Fruit fly (Drosophila melanogaster) whole organism, adult: Measurements from ENCODE around the gene prc.

Source experiments
- CG11617 ChIP-seq: fragments of 200-800 bp; sonication (Bioruptor generic); optimal IDR thresholded peaks from 2 replicates; lab custom pipeline; 2017; ENCODE audit warnings: mild to moderate bottlenecking, missing biosample characterization, missing genetic modification reagents, missing genetic modification characterization
- CG5204 ChIP-seq: fragments of 200-800 bp; sonication (Bioruptor generic); optimal IDR thresholded peaks from 2 replicates; lab custom pipeline; 2016; ENCODE audit warnings: missing biosample characterization, missing genetic modification characterization
- CG7045 ChIP-seq: fragments of 200-800 bp; sonication (Bioruptor generic); optimal IDR thresholded peaks from 2 replicates; lab custom pipeline; 2017; ENCODE audit warnings: missing biosample characterization, mild to moderate bottlenecking, missing genetic modification characterization
- CG7101 ChIP-seq: fragments of 200-800 bp; sonication (Bioruptor generic); optimal IDR thresholded peaks from 2 replicates; lab custom pipeline; 2018; ENCODE audit warnings: missing biosample characterization, mild to moderate bottlenecking, missing genetic modification characterization, moderate library complexity
- Clk ChIP-seq: fragments of 200-800 bp; sonication (Bioruptor generic); optimal IDR thresholded peaks from 2 replicates; lab custom pipeline; 2017; ENCODE audit warnings: missing biosample characterization, missing genetic modification characterization
- Crg-1 ChIP-seq: fragments of 200-800 bp; sonication (Bioruptor generic); optimal IDR thresholded peaks from 2 replicates; lab custom pipeline; 2016; ENCODE audit warnings: missing biosample characterization, missing genetic modification characterization
- Hr96 ChIP-seq: fragments of 200-800 bp; sonication (Bioruptor generic); optimal IDR thresholded peaks from 2 replicates; lab custom pipeline; 2016; ENCODE audit warnings: missing biosample characterization, missing genetic modification characterization
- bab1 ChIP-seq: fragments of 200-800 bp; sonication (Bioruptor generic); optimal IDR thresholded peaks from 3 replicates; lab custom pipeline; 2019; ENCODE audit warnings: missing biosample characterization, mild to moderate bottlenecking, missing genetic modification characterization, moderate library complexity
- cic ChIP-seq: fragments of 200-800 bp; sonication (Bioruptor generic); optimal IDR thresholded peaks from 2 replicates; lab custom pipeline; 2017; ENCODE audit warnings: missing biosample characterization, mild to moderate bottlenecking, missing genetic modification characterization, moderate library complexity
- cnc ChIP-seq, 2 experiments: fragments of >200 bp; optimal IDR thresholded peaks; 2 replicates each; lab custom pipeline; 2017
- kay ChIP-seq: fragments of 200-800 bp; sonication (Bioruptor generic); peaks from one replicate; lab custom pipeline; 2016; ENCODE audit warnings: missing biosample characterization, missing genetic modification characterization, borderline replicate concordance
- pad ChIP-seq: fragments of 200-800 bp; sonication (Bioruptor generic); optimal IDR thresholded peaks from 3 replicates; lab custom pipeline; 2017; ENCODE audit warnings: missing biosample characterization, missing genetic modification characterization, mild to moderate bottlenecking, moderate library complexity, missing genetic modification reagents
- tj ChIP-seq: fragments of 200-800 bp; sonication (Bioruptor generic); optimal IDR thresholded peaks from 3 replicates; lab custom pipeline; 2017; ENCODE audit warnings: missing biosample characterization, mild to moderate bottlenecking, missing genetic modification characterization, moderate library complexity
- toe ChIP-seq: fragments of 200-800 bp; sonication (Bioruptor generic); optimal IDR thresholded peaks from 2 replicates; lab custom pipeline; 2016; ENCODE audit warnings: missing biosample characterization, missing genetic modification characterization

DNA sequence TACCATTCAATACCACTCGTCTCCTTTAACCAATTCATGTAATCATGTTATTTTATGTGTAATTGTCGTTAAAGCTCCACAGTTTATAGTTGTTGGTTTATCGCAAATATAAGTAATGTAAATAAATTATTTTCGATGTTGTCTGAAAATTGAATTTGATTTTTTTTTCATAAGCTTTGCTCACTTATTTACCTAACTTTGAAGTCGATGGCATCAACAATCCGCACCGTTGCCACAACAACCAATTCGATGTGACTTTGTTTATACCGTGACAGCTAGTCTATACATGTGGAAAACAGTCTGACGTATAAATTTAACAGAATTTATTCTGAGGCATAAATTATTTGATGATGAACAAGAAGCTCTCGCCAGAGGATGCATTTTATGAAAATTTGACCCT, 24.5 kb upstream of the prc start, which contains the start of gene CG6931:
- TF ChIP-seq Crg-1 (GFP tag; lab: Kevin White, UChicago), result no peak
- TF ChIP-seq cnc (optimal IDR thresholded peaks at IDR 0.05; lab: Kevin White, UChicago), result no peak
- TF ChIP-seq CG7101 (tag; lab: Kevin White, UChicago), result no peak
- no peak for TF ChIP-seq pad (GFP tag; lab: Kevin White, UChicago)
- no peak for TF ChIP-seq Clk
- TF ChIP-seq kay (GFP tag; lab: Kevin White, UChicago), result no peak
- no peak for TF ChIP-seq CG7045 (GFP tag; lab: Kevin White, UChicago)
- no peak for TF ChIP-seq bab1 (GFP tag; lab: Kevin White, UChicago)
- no peak for TF ChIP-seq cic (GFP tag; lab: Kevin White, UChicago)
- TF ChIP-seq tj, result no peak
- no peak for TF ChIP-seq CG11617 (GFP tag; lab: Kevin White, UChicago)
- TF ChIP-seq toe, result no peak
- TF ChIP-seq Hr96 (GFP tag; lab: Kevin White, UChicago), result no peak
- no peak for TF ChIP-seq CG5204
